Worm (Caenorhabditis elegans) whole organism, L3 larva: ENCODE data around the gene eif-3.F.

ENCODE experiments used
- R02D3.7 ChIP-seq: fragments of 150-350 bp; optimal IDR thresholded peaks from 2 replicates; lab custom pipeline; 2014; ENCODE audit warnings: missing biosample characterization, missing genetic modification characterization
- ZK546.5 ChIP-seq: sonication (generic microtip); optimal IDR thresholded peaks from 2 replicates; lab custom pipeline; 2017; ENCODE audit warnings: missing biosample characterization, missing genetic modification characterization
- aly-2 ChIP-seq: fragments of 150-350 bp; optimal IDR thresholded peaks from 2 replicates; lab custom pipeline; 2014; ENCODE audit warnings: missing biosample characterization, missing genetic modification characterization
- ama-1 ChIP-seq: fragments of 150-350 bp; optimal IDR thresholded peaks from 2 replicates; lab custom pipeline; 2018
- ceh-16 ChIP-seq: sonication (generic microtip); optimal IDR thresholded peaks from 2 replicates; lab custom pipeline; 2017; ENCODE audit warnings: missing biosample characterization, missing genetic modification characterization
- ceh-82 ChIP-seq: fragments of 150-350 bp; optimal IDR thresholded peaks from 2 replicates; lab custom pipeline; 2014; ENCODE audit warnings: missing biosample characterization, missing genetic modification characterization
- daf-12 ChIP-seq: fragments of 150-350 bp; optimal IDR thresholded peaks from 2 replicates; lab custom pipeline; 2014; ENCODE audit warnings: missing biosample characterization, missing genetic modification reagents, missing genetic modification characterization
- egl-5 ChIP-seq: fragments of 150-350 bp; optimal IDR thresholded peaks from 2 replicates; lab custom pipeline; 2017; ENCODE audit warnings: missing biosample characterization, missing genetic modification reagents, missing genetic modification characterization, inconsistent platforms
- elt-1 ChIP-seq: fragments of 150-350 bp; optimal IDR thresholded peaks from 2 replicates; lab custom pipeline; 2014; ENCODE audit warnings: missing biosample characterization, missing genetic modification characterization
- elt-2 ChIP-seq: sonication (generic microtip); optimal IDR thresholded peaks from 2 replicates; lab custom pipeline; 2016; ENCODE audit warnings: missing genetic modification reagents, mild to moderate bottlenecking, missing genetic modification characterization, missing compliant biosample characterization
- elt-3 ChIP-seq, 3 experiments: fragments of 150-350 bp in 1 of 3; sonication (generic microtip) in 2 of 3; optimal IDR thresholded peaks; 2 replicates in 2 of 3; 4 replicates in 1 of 3; lab custom pipeline; 2014 to 2017; ENCODE audit warnings: missing biosample characterization in 3 of 3, missing genetic modification characterization in 3 of 3
- eor-1 ChIP-seq, 2 experiments: fragments of 150-350 bp; optimal IDR thresholded peaks; 2 replicates each; lab custom pipeline; 2014 to 2018; ENCODE audit warnings: missing biosample characterization in 2 of 2, missing genetic modification characterization in 2 of 2
- fkh-10 ChIP-seq: sonication (generic microtip); optimal IDR thresholded peaks from 2 replicates; lab custom pipeline; 2017; ENCODE audit warnings: missing biosample characterization, missing genetic modification reagents, missing genetic modification characterization
- hmg-11 ChIP-seq: sonication (generic microtip); optimal IDR thresholded peaks from 2 replicates; lab custom pipeline; 2016; ENCODE audit warnings: missing genetic modification characterization, missing compliant biosample characterization
- jun-1 ChIP-seq: fragments of 150-350 bp; optimal IDR thresholded peaks from 2 replicates; lab custom pipeline; 2014; ENCODE audit warnings: missing biosample characterization, missing genetic modification reagents, missing genetic modification characterization
- lin-39 ChIP-seq: fragments of 150-350 bp; optimal IDR thresholded peaks from 2 replicates; lab custom pipeline; 2018; ENCODE audit warnings: missing biosample characterization, missing genetic modification reagents, missing genetic modification characterization
- lsy-12 ChIP-seq: sonication (generic microtip); optimal IDR thresholded peaks from 2 replicates; lab custom pipeline; 2016; ENCODE audit warnings: mild to moderate bottlenecking, missing genetic modification characterization, missing compliant biosample characterization
- mdl-1 ChIP-seq: fragments of 150-350 bp; optimal IDR thresholded peaks from 2 replicates; lab custom pipeline; 2014; ENCODE audit warnings: missing biosample characterization, missing genetic modification characterization
- mml-1 ChIP-seq: fragments of 150-350 bp; sonication (generic microtip); optimal IDR thresholded peaks from 3 replicates; lab custom pipeline; 2014; ENCODE audit warnings: missing biosample characterization, missing genetic modification characterization
- nfya-1 ChIP-seq: sonication (generic microtip); optimal IDR thresholded peaks from 2 replicates; lab custom pipeline; 2017; ENCODE audit warnings: missing genetic modification characterization, mild to moderate bottlenecking, missing compliant biosample characterization, antibody characterized with exemption, moderate library complexity; ENCODE audit not compliant: insufficient read depth
- nhr-11 ChIP-seq: fragments of 150-350 bp; optimal IDR thresholded peaks from 2 replicates; lab custom pipeline; 2014; ENCODE audit warnings: missing biosample characterization, missing genetic modification characterization
- nhr-23 ChIP-seq: fragments of 150-350 bp; optimal IDR thresholded peaks from 2 replicates; lab custom pipeline; 2014; ENCODE audit warnings: missing biosample characterization, missing genetic modification reagents, missing genetic modification characterization
- nhr-28 ChIP-seq: fragments of 150-350 bp; optimal IDR thresholded peaks from 2 replicates; lab custom pipeline; 2014; ENCODE audit warnings: missing biosample characterization, missing genetic modification characterization
- nhr-43 ChIP-seq: sonication (generic microtip); optimal IDR thresholded peaks from 2 replicates; lab custom pipeline; 2016; ENCODE audit warnings: mild to moderate bottlenecking, missing genetic modification characterization, missing compliant biosample characterization; ENCODE audit not compliant: poor library complexity, severe bottlenecking
- nhr-67 ChIP-seq: fragments of 150-350 bp; optimal IDR thresholded peaks from 2 replicates; lab custom pipeline; 2014; ENCODE audit warnings: missing biosample characterization, missing genetic modification characterization
- nhr-76 ChIP-seq: fragments of 150-350 bp; sonication (generic microtip); optimal IDR thresholded peaks from 5 replicates; lab custom pipeline; 2014; ENCODE audit warnings: missing biosample characterization, missing genetic modification characterization
- nhr-77 ChIP-seq: fragments of 150-350 bp; optimal IDR thresholded peaks from 2 replicates; lab custom pipeline; 2014; ENCODE audit warnings: missing biosample characterization, missing genetic modification characterization
- pha-4 ChIP-seq: fragments of 150-350 bp; optimal IDR thresholded peaks from 2 replicates; lab custom pipeline; 2014; ENCODE audit warnings: missing biosample characterization, missing genetic modification reagents, missing genetic modification characterization
- pqm-1 ChIP-seq: fragments of 150-350 bp; optimal IDR thresholded peaks from 2 replicates; lab custom pipeline; 2017; ENCODE audit warnings: missing biosample characterization, missing genetic modification characterization, inconsistent platforms
- sea-2 ChIP-seq: fragments of 150-350 bp; sonication (generic microtip); optimal IDR thresholded peaks from 4 replicates; lab custom pipeline; 2014; ENCODE audit warnings: missing biosample characterization, missing genetic modification reagents, missing genetic modification characterization
- skn-1 ChIP-seq: fragments of 150-350 bp; optimal IDR thresholded peaks from 2 replicates; lab custom pipeline; 2014; ENCODE audit warnings: missing biosample characterization, missing genetic modification characterization
- snpc-4 ChIP-seq: fragments of 150-350 bp; optimal IDR thresholded peaks from 2 replicates; lab custom pipeline; 2014; ENCODE audit warnings: missing biosample characterization, missing genetic modification characterization
- tbx-2 ChIP-seq: sonication (generic microtip); optimal IDR thresholded peaks from 2 replicates; lab custom pipeline; 2016; ENCODE audit warnings: mild to moderate bottlenecking, missing genetic modification characterization, missing compliant biosample characterization
- unc-39 ChIP-seq: sonication (generic microtip); optimal IDR thresholded peaks from 4 replicates; lab custom pipeline; 2017; ENCODE audit warnings: missing biosample characterization, missing genetic modification characterization
- unc-62 ChIP-seq: fragments of 150-350 bp; sonication (generic microtip); optimal IDR thresholded peaks from 4 replicates; lab custom pipeline; 2014; ENCODE audit warnings: missing biosample characterization, missing genetic modification reagents, missing genetic modification characterization
- zag-1 ChIP-seq: fragments of 150-350 bp; optimal IDR thresholded peaks from 2 replicates; lab custom pipeline; 2014; ENCODE audit warnings: missing biosample characterization, missing genetic modification characterization

eif-3.F gene

ce11 chrII:9301065-9301464 lies 30.4 kb upstream of the eif-3.F start:
- TF ChIP-seq ama-1 (no peak), pqm-1 (peak; percentile 93), elt-2 (tag; lab: Kevin White, UChicago) (peak; percentile 95), jun-1 (tag; lab: Kevin White, UChicago) (peak; percentile 42), pha-4 (peak; percentile 47)
- TF ChIP-seq, all 47 proteins: peak for 4

- no peak for TF ChIP-seq nfya-1 (tag; lab: Kevin White, UChicago)
- no peak for TF ChIP-seq zag-1 (tag; lab: Kevin White, UChicago)
- no peak for TF ChIP-seq eor-1 (tag; optimal IDR thresholded peaks at IDR 0.05; lab: Kevin White, UChicago)
- TF ChIP-seq unc-62 (GFP tag; lab: Kevin White, UChicago) = no peak
- TF ChIP-seq ZK546.5 (tag; lab: Kevin White, UChicago) = no peak
- TF ChIP-seq nhr-28 (tag; lab: Kevin White, UChicago) = no peak
- TF ChIP-seq skn-1 (tag; lab: Kevin White, UChicago) = no peak
- no peak for TF ChIP-seq unc-39 (tag; lab: Kevin White, UChicago)
- no peak for TF ChIP-seq egl-5
- TF ChIP-seq hmg-11 (tag; lab: Kevin White, UChicago) = no peak
- no peak for TF ChIP-seq ceh-82 (tag; lab: Kevin White, UChicago)
- TF ChIP-seq R02D3.7 (tag; lab: Kevin White, UChicago) = no peak
- no peak for TF ChIP-seq jun-1 (tag; lab: Kevin White, UChicago)
- TF ChIP-seq snpc-4 (tag; lab: Kevin White, UChicago) = no peak
- no peak for TF ChIP-seq elt-3 (tag; optimal IDR thresholded peaks at IDR 0.05; lab: Kevin White, UChicago)
- no peak for TF ChIP-seq pqm-1
- TF ChIP-seq, all 47 proteins: peak for 0
These were observed 27.9 kb upstream of the eif-3.F start for ce11 chrII:9303545-9303944.

ce11 chrII:9304849-9305248 lies 26.6 kb upstream of the eif-3.F start:
- TF ChIP-seq elt-1 (tag; lab: Kevin White, UChicago) (no peak), skn-1 (tag; lab: Kevin White, UChicago) (no peak)

- TF ChIP-seq daf-12 = no peak
- no peak for TF ChIP-seq nhr-76 (tag; lab: Kevin White, UChicago)
- no peak for TF ChIP-seq nhr-11 (tag; lab: Kevin White, UChicago)
- peak; percentile 48 for TF ChIP-seq lin-39 (tag; lab: Kevin White, UChicago)
- peak; percentile 11 for TF ChIP-seq fkh-10 (GFP tag; lab: Kevin White, UChicago)
- TF ChIP-seq aly-2 (tag; lab: Kevin White, UChicago) = no peak
- no peak for TF ChIP-seq hmg-11 (tag; lab: Kevin White, UChicago)
- no peak for TF ChIP-seq ceh-16 (tag; lab: Kevin White, UChicago)
- no peak for TF ChIP-seq ama-1
These were observed 25.9 kb upstream of the eif-3.F start for ce11 chrII:9305575-9305974.

ce11 chrII:9306835-9307234 lies 24.6 kb upstream of the eif-3.F start:
- TF ChIP-seq pha-4 (no peak), unc-62 (GFP tag; lab: Kevin White, UChicago) (peak; percentile 67), lin-39 (tag; lab: Kevin White, UChicago) (peak; percentile 94), nfya-1 (tag; lab: Kevin White, UChicago) (peak; percentile 79)

ce11 chrII:9308614-9309046 lies 22.8 kb upstream of the eif-3.F start:
- TF ChIP-seq nfya-1 (tag; lab: Kevin White, UChicago) (peak; percentile 2), daf-12 (no peak), egl-5 (peak; percentile 34), lsy-12 (tag; lab: Kevin White, UChicago) (no peak), nhr-77 (no peak), nhr-23 (tag; lab: Kevin White, UChicago) (no peak), mdl-1 (tag; lab: Kevin White, UChicago) (no peak), unc-62 (GFP tag; lab: Kevin White, UChicago) (no peak), tbx-2 (tag; lab: Kevin White, UChicago) (no peak), nhr-67 (tag; lab: Kevin White, UChicago) (no peak), unc-39 (tag; lab: Kevin White, UChicago) (no peak), eor-1 (tag; optimal IDR thresholded peaks at IDR 0.05; lab: Kevin White, UChicago) (no peak), mml-1 (no peak), sea-2 (GFP tag; lab: Kevin White, UChicago) (no peak), nhr-43 (tag; lab: Kevin White, UChicago) (no peak), nhr-28 (tag; lab: Kevin White, UChicago) (no peak), zag-1 (tag; lab: Kevin White, UChicago) (no peak)
